Worm (Caenorhabditis elegans) whole organism, L3 larva: ENCODE measurements around the gene lelo-2.
A peak's percentile ranks its signal among the peaks of the same experiment; 100 is the strongest.
"Not testable (repeated sequence)": the region's sequence is repeated elsewhere in the genome, so short reads cannot be mapped to it uniquely, and the experiment has no call there.

ENCODE experiments used
- R02D3.7 ChIP-seq: fragments of 150-350 bp; optimal IDR thresholded peaks from 2 replicates; lab custom pipeline; 2014; ENCODE audit warnings: missing biosample characterization, missing genetic modification characterization
- aly-2 ChIP-seq: fragments of 150-350 bp; optimal IDR thresholded peaks from 2 replicates; lab custom pipeline; 2014; ENCODE audit warnings: missing biosample characterization, missing genetic modification characterization
- ceh-28 ChIP-seq: fragments of 150-350 bp; optimal IDR thresholded peaks from 2 replicates; lab custom pipeline; 2014; ENCODE audit warnings: missing biosample characterization, missing genetic modification reagents, missing genetic modification characterization
- ceh-82 ChIP-seq: fragments of 150-350 bp; optimal IDR thresholded peaks from 2 replicates; lab custom pipeline; 2014; ENCODE audit warnings: missing biosample characterization, missing genetic modification characterization
- egl-27 ChIP-seq: sonication (generic microtip); optimal IDR thresholded peaks from 4 replicates; lab custom pipeline; 2017; ENCODE audit warnings: missing biosample characterization, missing genetic modification reagents, missing genetic modification characterization
- elt-1 ChIP-seq: fragments of 150-350 bp; optimal IDR thresholded peaks from 2 replicates; lab custom pipeline; 2014; ENCODE audit warnings: missing biosample characterization, missing genetic modification characterization
- elt-2 ChIP-seq: sonication (generic microtip); optimal IDR thresholded peaks from 2 replicates; lab custom pipeline; 2016; ENCODE audit warnings: missing genetic modification reagents, mild to moderate bottlenecking, missing genetic modification characterization, missing compliant biosample characterization
- eor-1 ChIP-seq, 2 experiments: fragments of 150-350 bp; optimal IDR thresholded peaks; 2 replicates each; lab custom pipeline; 2014 to 2018; ENCODE audit warnings: missing biosample characterization in 2 of 2, missing genetic modification characterization in 2 of 2
- fos-1 ChIP-seq: fragments of 150-350 bp; optimal IDR thresholded peaks from 2 replicates; lab custom pipeline; 2014; ENCODE audit warnings: missing biosample characterization, missing genetic modification characterization
- hmg-11 ChIP-seq: sonication (generic microtip); optimal IDR thresholded peaks from 2 replicates; lab custom pipeline; 2016; ENCODE audit warnings: missing genetic modification characterization, missing compliant biosample characterization
- jun-1 ChIP-seq: fragments of 150-350 bp; optimal IDR thresholded peaks from 2 replicates; lab custom pipeline; 2014; ENCODE audit warnings: missing biosample characterization, missing genetic modification reagents, missing genetic modification characterization
- mml-1 ChIP-seq: fragments of 150-350 bp; sonication (generic microtip); optimal IDR thresholded peaks from 3 replicates; lab custom pipeline; 2014; ENCODE audit warnings: missing biosample characterization, missing genetic modification characterization
- nfya-1 ChIP-seq: sonication (generic microtip); optimal IDR thresholded peaks from 2 replicates; lab custom pipeline; 2017; ENCODE audit warnings: missing genetic modification characterization, mild to moderate bottlenecking, missing compliant biosample characterization, antibody characterized with exemption, moderate library complexity; ENCODE audit not compliant: insufficient read depth
- nhr-12 ChIP-seq: fragments of 150-350 bp; optimal IDR thresholded peaks from 2 replicates; lab custom pipeline; 2014; ENCODE audit warnings: missing biosample characterization, missing genetic modification characterization
- nhr-23 ChIP-seq: fragments of 150-350 bp; optimal IDR thresholded peaks from 2 replicates; lab custom pipeline; 2014; ENCODE audit warnings: missing biosample characterization, missing genetic modification reagents, missing genetic modification characterization
- nhr-25 ChIP-seq: sonication (generic microtip); optimal IDR thresholded peaks from 2 replicates; lab custom pipeline; 2017; ENCODE audit warnings: missing biosample characterization, missing genetic modification characterization
- nhr-28 ChIP-seq: fragments of 150-350 bp; optimal IDR thresholded peaks from 2 replicates; lab custom pipeline; 2014; ENCODE audit warnings: missing biosample characterization, missing genetic modification characterization
- nhr-67 ChIP-seq: fragments of 150-350 bp; optimal IDR thresholded peaks from 2 replicates; lab custom pipeline; 2014; ENCODE audit warnings: missing biosample characterization, missing genetic modification characterization
- nhr-76 ChIP-seq: fragments of 150-350 bp; sonication (generic microtip); optimal IDR thresholded peaks from 5 replicates; lab custom pipeline; 2014; ENCODE audit warnings: missing biosample characterization, missing genetic modification characterization
- pqm-1 ChIP-seq: fragments of 150-350 bp; optimal IDR thresholded peaks from 2 replicates; lab custom pipeline; 2017; ENCODE audit warnings: missing biosample characterization, missing genetic modification characterization, inconsistent platforms
- sea-2 ChIP-seq: fragments of 150-350 bp; sonication (generic microtip); optimal IDR thresholded peaks from 4 replicates; lab custom pipeline; 2014; ENCODE audit warnings: missing biosample characterization, missing genetic modification reagents, missing genetic modification characterization
- snpc-4 ChIP-seq: fragments of 150-350 bp; optimal IDR thresholded peaks from 2 replicates; lab custom pipeline; 2014; ENCODE audit warnings: missing biosample characterization, missing genetic modification characterization
- tbx-2 ChIP-seq: sonication (generic microtip); optimal IDR thresholded peaks from 2 replicates; lab custom pipeline; 2016; ENCODE audit warnings: mild to moderate bottlenecking, missing genetic modification characterization, missing compliant biosample characterization
- ztf-4 ChIP-seq: fragments of 150-350 bp; optimal IDR thresholded peaks from 2 replicates; lab custom pipeline; 2014; ENCODE audit warnings: missing biosample characterization, missing genetic modification characterization

The lelo-2 gene

ce11 chrIII:1389988-1390387 lies 37.0 kb downstream of the lelo-2 start:
- TF ChIP-seq fos-1 (peak; percentile 27), elt-2 (tag; lab: Kevin White, UChicago) (peak; percentile 95), pqm-1 (tag; lab: Kevin White, UChicago) (peak; percentile 86), jun-1 (peak; percentile 72), hmg-11 (no peak)

ce11 chrIII:1388274-1389058 lies 38.6 kb downstream of the lelo-2 start, which contains the start of gene pals-20:
Gene pals-20, minus strand, starts transcription at chrIII:1388324.
- TF ChIP-seq tbx-2 (tag; lab: Kevin White, UChicago) (no peak), nfya-1 (tag; lab: Kevin White, UChicago) (no peak), pqm-1 (tag; lab: Kevin White, UChicago) (peak; percentile 16), elt-2 (tag; lab: Kevin White, UChicago) (peak; percentile 49)

- TF ChIP-seq nhr-28 (tag; lab: Kevin White, UChicago) (no peak), elt-2 (tag; lab: Kevin White, UChicago) (peak; percentile 31)
These were observed 42.3 kb downstream of the lelo-2 start for ce11 chrIII:1384694-1385093.

ce11 chrIII:1384092-1384491 lies 42.9 kb downstream of the lelo-2 start, which contains the start of the genes fbxa-138 and Y82E9BR.5:
Gene fbxa-138, minus strand, starts transcription at chrIII:1384252.
Gene Y82E9BR.5, plus strand, starts transcription at chrIII:1384370.
- peak; percentile 21 for TF ChIP-seq jun-1
- TF ChIP-seq pqm-1 (tag; lab: Kevin White, UChicago): peak; percentile 32
- TF ChIP-seq ceh-28 (tag; lab: Kevin White, UChicago): no peak
- TF ChIP-seq nfya-1 (tag; lab: Kevin White, UChicago): no peak
- TF ChIP-seq elt-2 (tag; lab: Kevin White, UChicago): peak; percentile 81

ce11 chrIII:1383483-1383882 lies 43.5 kb downstream of the lelo-2 start:
- TF ChIP-seq mml-1 (tag; lab: Kevin White, UChicago) (no peak), nhr-12 (tag; lab: Kevin White, UChicago) (no peak), egl-27 (no peak), nhr-25 (tag; lab: Kevin White, UChicago) (no peak), elt-1 (tag; lab: Kevin White, UChicago) (no peak), R02D3.7 (no peak)

ce11 chrIII:1380535-1381274 lies 46.3 kb downstream of the lelo-2 start, which contains the start of the genes pals-21 and Y82E9BR.6:
Gene pals-21, minus strand, starts transcription at chrIII:1380635.
Gene Y82E9BR.6, plus strand, starts transcription at chrIII:1381224.
- TF ChIP-seq nhr-76 (tag; lab: Kevin White, UChicago) (no peak), nhr-67 (tag; lab: Kevin White, UChicago) (no peak), snpc-4 (tag; lab: Kevin White, UChicago) (no peak), aly-2 (no peak), egl-27 (no peak), nhr-23 (tag; lab: Kevin White, UChicago) (no peak), ceh-82 (tag; lab: Kevin White, UChicago) (no peak), fos-1 (no peak), sea-2 (no peak), ztf-4 (tag; lab: Kevin White, UChicago) (no peak)

ce11 chrIII:1377903-1378302 lies 49.1 kb downstream of the lelo-2 start, which contains the start of gene pals-40:
Gene pals-40, minus strand, starts transcription at chrIII:1378003.
- not testable (repeated sequence) for TF ChIP-seq pqm-1 (tag; lab: Kevin White, UChicago); nhr-67 (tag; lab: Kevin White, UChicago); eor-1 (tag; optimal IDR thresholded peaks at IDR 0.05; lab: Kevin White, UChicago)
